Fruit fly (Drosophila melanogaster) whole organism, embryonic: ENCODE data around the gene Eig71Ea.

ENCODE experiments used
- Aef1 ChIP-seq: fragments of 200-800 bp; sonication (Bioruptor generic); IDR thresholded peaks from 3 replicates; pipeline ENCODE4 v1.3.6; 2022; ENCODE audit warnings: missing biosample characterization, missing genetic modification characterization
- Asciz ChIP-seq: fragments of 200-800 bp; sonication (Bioruptor generic); optimal IDR thresholded peaks from 2 replicates; lab custom pipeline; 2017; ENCODE audit warnings: missing biosample characterization, mild to moderate bottlenecking, missing genetic modification characterization, missing genetic modification reagents
- CG10543 ChIP-seq: fragments of 200-800 bp; sonication (Bioruptor generic); optimal IDR thresholded peaks from 3 replicates; lab custom pipeline; 2017; ENCODE audit warnings: missing biosample characterization, mild to moderate bottlenecking, missing genetic modification characterization, moderate library complexity
- CG12299 ChIP-seq: fragments of 200-800 bp; sonication (Bioruptor generic); optimal IDR thresholded peaks from 2 replicates; lab custom pipeline; 2018; ENCODE audit warnings: missing biosample characterization, mild to moderate bottlenecking, missing genetic modification characterization
- CG13287 ChIP-seq: fragments of 200-800 bp; sonication (Bioruptor generic); IDR thresholded peaks from 2 replicates; pipeline ENCODE4 v1.3.6; 2022; ENCODE audit warnings: missing biosample characterization, missing genetic modification characterization; ENCODE audit not compliant: partially characterized antibody
- CG15514 ChIP-seq: fragments of 200-800 bp; sonication (Bioruptor generic); optimal IDR thresholded peaks from 3 replicates; lab custom pipeline; 2017; ENCODE audit warnings: missing biosample characterization, missing genetic modification characterization, mild to moderate bottlenecking, moderate library complexity, missing genetic modification reagents
- CG16813 ChIP-seq: fragments of 200-800 bp; sonication (Bioruptor generic); IDR thresholded peaks from 3 replicates; pipeline ENCODE4 v1.3.6; 2022; ENCODE audit warnings: missing biosample characterization, missing genetic modification characterization; ENCODE audit not compliant: partially characterized antibody
- CG17359 ChIP-seq: fragments of 200-800 bp; sonication (Bioruptor generic); optimal IDR thresholded peaks from 3 replicates; lab custom pipeline; 2018; ENCODE audit warnings: missing biosample characterization, mild to moderate bottlenecking, missing genetic modification characterization, moderate library complexity
- CG1792 ChIP-seq: fragments of 200-800 bp; sonication (Bioruptor generic); optimal IDR thresholded peaks from 2 replicates; lab custom pipeline; 2016; ENCODE audit warnings: missing biosample characterization, missing genetic modification characterization
- CG18764 ChIP-seq: fragments of 200-800 bp; sonication (Bioruptor generic); optimal IDR thresholded peaks from 3 replicates; lab custom pipeline; 2016; ENCODE audit warnings: missing biosample characterization, missing genetic modification characterization
- CG30020 ChIP-seq: fragments of 200-800 bp; optimal IDR thresholded peaks from 2 replicates; lab custom pipeline; 2019; ENCODE audit warnings: missing biosample characterization, mild to moderate bottlenecking, missing genetic modification characterization, moderate library complexity
- CG30403 ChIP-seq: fragments of 200-800 bp; sonication (Bioruptor generic); optimal IDR thresholded peaks from 3 replicates; lab custom pipeline; 2016; ENCODE audit warnings: missing biosample characterization, missing genetic modification characterization
- CG31441 ChIP-seq: fragments of 200-800 bp; sonication (Bioruptor generic); IDR thresholded peaks from 2 replicates; pipeline ENCODE4 v1.3.6; 2022; ENCODE audit warnings: missing biosample characterization, missing genetic modification characterization
- CG3163 ChIP-seq: fragments of 200-800 bp; sonication (Bioruptor generic); optimal IDR thresholded peaks from 3 replicates; lab custom pipeline; 2016; ENCODE audit warnings: missing biosample characterization, missing genetic modification characterization
- CG33213 ChIP-seq: fragments of 200-800 bp; sonication (Bioruptor generic); optimal IDR thresholded peaks from 3 replicates; lab custom pipeline; 2016; ENCODE audit warnings: missing biosample characterization, missing genetic modification characterization
- CG4282 ChIP-seq: fragments of 200-800 bp; sonication (Bioruptor generic); optimal IDR thresholded peaks from 2 replicates; lab custom pipeline; 2016; ENCODE audit warnings: missing biosample characterization, missing genetic modification characterization
- CG4404 ChIP-seq: fragments of 200-800 bp; sonication (Bioruptor generic); IDR thresholded peaks from 2 replicates; pipeline ENCODE4 v1.3.6; 2022; ENCODE audit warnings: missing biosample characterization, missing genetic modification characterization
- CG6254 ChIP-seq: fragments of 200-800 bp; sonication (Bioruptor generic); optimal IDR thresholded peaks from 3 replicates; lab custom pipeline; 2017; ENCODE audit warnings: mild to moderate bottlenecking, missing biosample characterization, missing genetic modification reagents, missing genetic modification characterization
- CG6689 ChIP-seq: fragments of 200-800 bp; sonication (Bioruptor generic); IDR thresholded peaks from 2 replicates; pipeline ENCODE4 v1.3.6; 2022; ENCODE audit warnings: missing biosample characterization, missing genetic modification characterization
- CG7987 ChIP-seq: fragments of 200-800 bp; sonication (Bioruptor generic); optimal IDR thresholded peaks from 2 replicates; lab custom pipeline; 2018; ENCODE audit warnings: missing biosample characterization, mild to moderate bottlenecking, missing genetic modification characterization, moderate library complexity
- CG8924 ChIP-seq: fragments of 200-800 bp; optimal IDR thresholded peaks from 3 replicates; lab custom pipeline; 2019; ENCODE audit warnings: missing biosample characterization, mild to moderate bottlenecking, missing genetic modification characterization, moderate library complexity
- CG9727 ChIP-seq: fragments of 200-800 bp; sonication (Bioruptor generic); optimal IDR thresholded peaks from 3 replicates; lab custom pipeline; 2017; ENCODE audit warnings: missing biosample characterization, mild to moderate bottlenecking, missing genetic modification characterization
- D19A ChIP-seq: fragments of 200-800 bp; optimal IDR thresholded peaks from 3 replicates; lab custom pipeline; 2019; ENCODE audit warnings: missing biosample characterization, mild to moderate bottlenecking, missing genetic modification characterization, moderate library complexity
- Dad ChIP-seq: fragments of 200-800 bp; sonication (Bioruptor generic); optimal IDR thresholded peaks from 3 replicates; lab custom pipeline; 2016; ENCODE audit warnings: missing biosample characterization, missing genetic modification characterization
- Dfd ChIP-seq, 2 experiments: fragments of >200 bp; optimal IDR thresholded peaks; 2 replicates each; lab custom pipeline; 2017; ENCODE audit warnings: missing biosample characterization in 2 of 2, missing genetic modification characterization in 2 of 2
- Ets65A ChIP-seq: fragments of 200-800 bp; sonication (Bioruptor generic); peaks from one replicate; lab custom pipeline; 2016; ENCODE audit warnings: missing biosample characterization, missing genetic modification characterization
- NK7.1 ChIP-seq: fragments of 200-800 bp; sonication (Bioruptor generic); optimal IDR thresholded peaks from 3 replicates; lab custom pipeline; 2016; ENCODE audit warnings: missing biosample characterization, missing genetic modification characterization
- Oaz ChIP-seq: fragments of 200-800 bp; sonication (Bioruptor generic); IDR thresholded peaks from 2 replicates; pipeline ENCODE4 v1.3.6; 2022; ENCODE audit warnings: missing biosample characterization, missing genetic modification characterization
- Oli ChIP-seq: fragments of 200-800 bp; sonication (Bioruptor generic); optimal IDR thresholded peaks from 2 replicates; lab custom pipeline; 2018; ENCODE audit warnings: missing biosample characterization, mild to moderate bottlenecking, missing genetic modification characterization, moderate library complexity
- Side ChIP-seq: fragments of 200-800 bp; sonication (Bioruptor generic); optimal IDR thresholded peaks from 2 replicates; lab custom pipeline; 2016; ENCODE audit warnings: missing biosample characterization, missing genetic modification characterization
- Six4 ChIP-seq: fragments of 200-800 bp; sonication (Bioruptor generic); optimal IDR thresholded peaks from 2 replicates; lab custom pipeline; 2016; ENCODE audit warnings: missing biosample characterization, missing genetic modification characterization
- Sox102F ChIP-seq: fragments of 200-800 bp; sonication (Bioruptor generic); optimal IDR thresholded peaks from 2 replicates; lab custom pipeline; 2018; ENCODE audit warnings: missing biosample characterization, mild to moderate bottlenecking, missing genetic modification characterization, moderate library complexity
- Vsx1 ChIP-seq: fragments of 200-800 bp; sonication (Bioruptor generic); optimal IDR thresholded peaks from 2 replicates; lab custom pipeline; 2017; ENCODE audit warnings: missing biosample characterization, mild to moderate bottlenecking, missing genetic modification characterization, missing genetic modification reagents
- amos ChIP-seq: fragments of 200-800 bp; sonication (Bioruptor generic); IDR thresholded peaks from 2 replicates; pipeline ENCODE4 v1.3.6; 2022; ENCODE audit warnings: missing biosample characterization, missing genetic modification characterization; ENCODE audit not compliant: partially characterized antibody
- ash1 ChIP-seq: fragments of 200-800 bp; sonication (Bioruptor generic); optimal IDR thresholded peaks from 2 replicates; lab custom pipeline; 2018; ENCODE audit warnings: missing biosample characterization, mild to moderate bottlenecking, missing genetic modification characterization
- bbx ChIP-seq: fragments of 200-800 bp; sonication (Bioruptor generic); IDR thresholded peaks from 2 replicates; pipeline ENCODE4 v1.3.6; 2022; ENCODE audit warnings: missing biosample characterization, missing genetic modification characterization; ENCODE audit not compliant: partially characterized antibody
- dati ChIP-seq: fragments of 200-800 bp; sonication (Bioruptor generic); IDR thresholded peaks from 2 replicates; pipeline ENCODE4 v1.3.6; 2022; ENCODE audit warnings: missing biosample characterization, missing genetic modification characterization
- dpn ChIP-seq, 2 experiments: fragments of 200-800 bp; sonication (Bioruptor generic); optimal IDR thresholded peaks; 3 replicates each; lab custom pipeline; 2016; ENCODE audit warnings: missing biosample characterization in 2 of 2, missing genetic modification characterization in 2 of 2
- hkb ChIP-seq, 2 experiments: fragments of 200-800 bp in 1 of 2; fragments of >200 bp in 1 of 2; sonication (Bioruptor generic) in 1 of 2; IDR thresholded peaks in 1 of 2; optimal IDR thresholded peaks in 1 of 2; 2 replicates each; pipeline versions ENCODE4 v1.3.6 to Lab custom; 2017 to 2022; ENCODE audit warnings: missing biosample characterization in 1 of 2, missing genetic modification characterization in 1 of 2
- ken ChIP-seq: fragments of 200-800 bp; sonication (Bioruptor generic); IDR thresholded peaks from 3 replicates; pipeline ENCODE4 v1.3.6; 2022; ENCODE audit warnings: missing biosample characterization, missing genetic modification characterization
- mirr ChIP-seq: fragments of 200-800 bp; sonication (Bioruptor generic); optimal IDR thresholded peaks from 3 replicates; lab custom pipeline; 2018; ENCODE audit warnings: missing biosample characterization, mild to moderate bottlenecking, missing genetic modification characterization
- onecut ChIP-seq: fragments of 200-800 bp; sonication (Bioruptor generic); IDR thresholded peaks from 2 replicates; pipeline ENCODE4 v1.3.6; 2022; ENCODE audit warnings: missing biosample characterization, missing genetic modification characterization
- pros ChIP-seq: fragments of 200-800 bp; sonication (Bioruptor generic); optimal IDR thresholded peaks from 3 replicates; lab custom pipeline; 2019; ENCODE audit warnings: missing biosample characterization, mild to moderate bottlenecking, missing genetic modification characterization, moderate library complexity
- stc ChIP-seq: fragments of 200-800 bp; sonication (Bioruptor generic); IDR thresholded peaks from 2 replicates; pipeline ENCODE4 v1.3.6; 2022; ENCODE audit warnings: missing biosample characterization, missing genetic modification characterization
- tap ChIP-seq: fragments of 200-800 bp; optimal IDR thresholded peaks from 3 replicates; lab custom pipeline; 2019; ENCODE audit warnings: missing biosample characterization, mild to moderate bottlenecking, missing genetic modification characterization, moderate library complexity
- ttk ChIP-seq: fragments of 200-800 bp; sonication (Bioruptor generic); IDR thresholded peaks from 2 replicates; pipeline ENCODE4 v2.1.2; 2022; ENCODE audit warnings: missing biosample characterization, missing genetic modification characterization
- z ChIP-seq: fragments of 200-800 bp; sonication (Bioruptor generic); IDR thresholded peaks from 3 replicates; pipeline ENCODE4 v1.3.6; 2022; ENCODE audit warnings: missing biosample characterization, missing genetic modification characterization
- zfh2 ChIP-seq: fragments of 200-800 bp; sonication (Bioruptor generic); optimal IDR thresholded peaks from 2 replicates; lab custom pipeline; 2016; ENCODE audit warnings: missing biosample characterization, missing genetic modification characterization

Eig71Ea gene

dm6 chr3L:15690711-15691591 lies 41.5 kb upstream of the Eig71Ea start (continued):
- no peak for TF ChIP-seq CG7987 (GFP tag; lab: Kevin White, UChicago)
- TF ChIP-seq CG18764 (GFP tag; lab: Kevin White, UChicago): peak; percentile 37
- TF ChIP-seq dati (GFP tag; lab: Robert Waterston, UW): no peak
- TF ChIP-seq CG33213: no peak
- no peak for TF ChIP-seq CG4282 (GFP tag; lab: Kevin White, UChicago)
- TF ChIP-seq tap: peak; percentile 73
- TF ChIP-seq D19A (tag; lab: Kevin White, UChicago): peak; percentile 24
- peak; percentile 53 for TF ChIP-seq Oaz
- 0 out of 2 replicates have a peak, but pooled peaks have one; percentile 10 for TF ChIP-seq CG6689
- peak; percentile 63 for TF ChIP-seq CG6254
- TF ChIP-seq pros (GFP tag; lab: Kevin White, UChicago): peak; percentile 14
- 0 out of 3 replicates have a peak, but pooled peaks have one; percentile 7 for TF ChIP-seq ken (GFP tag; lab: Robert Waterston, UW)
- peak; percentile 15 for TF ChIP-seq Sox102F (GFP tag; lab: Kevin White, UChicago)
- TF ChIP-seq Dfd (GFP tag; optimal IDR thresholded peaks at IDR 0.05; lab: Kevin White, UChicago): no peak
- TF ChIP-seq CG10543 (GFP tag; lab: Kevin White, UChicago): peak; percentile 28
- TF ChIP-seq bbx (GFP tag; lab: Robert Waterston, UW): no peak
- TF ChIP-seq CG13287 (GFP tag; lab: Robert Waterston, UW): no peak
- TF ChIP-seq CG30403 (GFP tag; lab: Kevin White, UChicago): peak; percentile 53
- TF ChIP-seq CG16813 (GFP tag; lab: Robert Waterston, UW): no peak
- peak; percentile 41 for TF ChIP-seq NK7.1 (GFP tag; lab: Kevin White, UChicago)
- no peak for TF ChIP-seq onecut
- peak; percentile 73 for TF ChIP-seq CG8924 (tag; lab: Kevin White, UChicago)
- peak; percentile 3 for TF ChIP-seq CG12299
- TF ChIP-seq Side: peak; percentile 42
- TF ChIP-seq CG1792: peak; percentile 56
- TF ChIP-seq hkb (optimal IDR thresholded peaks at IDR 0.05; lab: Kevin White, UChicago): no peak
- TF ChIP-seq hkb (GFP tag; IDR thresholded peaks at IDR 0.05; lab: Robert Waterston, UW): peak; percentile 78
- TF ChIP-seq CG9727 (GFP tag; lab: Kevin White, UChicago): peak; percentile 24
- no peak for TF ChIP-seq Aef1
- peak; percentile 71 for TF ChIP-seq CG31441 (GFP tag; lab: Robert Waterston, UW)
- TF ChIP-seq amos (GFP tag; lab: Robert Waterston, UW): no peak
- TF ChIP-seq CG15514 (GFP tag; lab: Kevin White, UChicago): peak; percentile 11
- peak; percentile 32 for TF ChIP-seq Six4 (GFP tag; lab: Kevin White, UChicago)
- TF ChIP-seq Asciz (GFP tag; lab: Kevin White, UChicago): no peak
- TF ChIP-seq mirr (GFP tag; lab: Kevin White, UChicago): peak; percentile 23
- TF ChIP-seq CG3163: no peak
- TF ChIP-seq CG4404: no peak
- no peak for TF ChIP-seq stc (GFP tag; lab: Robert Waterston, UW)
- peak; percentile 67 for TF ChIP-seq CG30020 (tag; lab: Kevin White, UChicago)
- TF ChIP-seq Dad (GFP tag; lab: Kevin White, UChicago): no peak
- peak; percentile 35 for TF ChIP-seq CG17359 (tag; lab: Kevin White, UChicago)
- peak; percentile 14; the same call in 1 of the 2 replicates for TF ChIP-seq ttk (GFP tag; lab: Robert Waterston, UW)
- no peak for TF ChIP-seq Ets65A (GFP tag; lab: Kevin White, UChicago)
- peak; percentile 33 for TF ChIP-seq Oli
- TF ChIP-seq Vsx1 (GFP tag; lab: Kevin White, UChicago): peak; percentile 28
- peak; percentile 52; the same call in 2 of the 3 replicates for TF ChIP-seq z
- no peak for TF ChIP-seq dpn (GFP tag; optimal IDR thresholded peaks at IDR 0.05; lab: Kevin White, UChicago)
- no peak for TF ChIP-seq zfh2 (GFP tag; lab: Kevin White, UChicago)
- TF ChIP-seq ash1 (GFP tag; lab: Kevin White, UChicago): no peak
